Fruit fly (Drosophila melanogaster) whole organism, embryonic: ENCODE measurements around the gene Ask1.
A peak's percentile ranks its signal among the peaks of the same experiment; 100 is the strongest.

ENCODE experiments used
- Bgb ChIP-seq: fragments of 200-800 bp; sonication (Bioruptor generic); IDR thresholded peaks from 2 replicates; pipeline ENCODE4 v1.3.6; 2022; ENCODE audit warnings: missing biosample characterization, missing genetic modification characterization; ENCODE audit not compliant: partially characterized antibody
- CG11504 ChIP-seq: fragments of 200-800 bp; sonication (Bioruptor generic); optimal IDR thresholded peaks from 3 replicates; lab custom pipeline; 2019; ENCODE audit warnings: missing biosample characterization, mild to moderate bottlenecking, missing genetic modification characterization, moderate library complexity
- CG11696 ChIP-seq: fragments of 200-800 bp; sonication (Bioruptor generic); IDR thresholded peaks from 2 replicates; pipeline ENCODE4 v1.3.6; 2022; ENCODE audit warnings: missing biosample characterization, missing genetic modification characterization
- CG12155 ChIP-seq: fragments of 200-800 bp; sonication (Bioruptor generic); optimal IDR thresholded peaks from 3 replicates; lab custom pipeline; 2016; ENCODE audit warnings: missing biosample characterization, missing genetic modification characterization
- CG13296 ChIP-seq: fragments of 200-800 bp; sonication (Bioruptor generic); optimal IDR thresholded peaks from 3 replicates; lab custom pipeline; 2018; ENCODE audit warnings: missing biosample characterization, mild to moderate bottlenecking, missing genetic modification characterization
- CG15514 ChIP-seq: fragments of 200-800 bp; sonication (Bioruptor generic); optimal IDR thresholded peaks from 3 replicates; lab custom pipeline; 2017; ENCODE audit warnings: missing biosample characterization, missing genetic modification characterization, mild to moderate bottlenecking, moderate library complexity, missing genetic modification reagents
- CG15696 ChIP-seq: fragments of 200-800 bp; sonication (Bioruptor generic); optimal IDR thresholded peaks from 2 replicates; lab custom pipeline; 2019; ENCODE audit warnings: missing biosample characterization, mild to moderate bottlenecking, missing genetic modification characterization, moderate library complexity
- CG1603 ChIP-seq: fragments of 200-800 bp; sonication (Bioruptor generic); optimal IDR thresholded peaks from 2 replicates; lab custom pipeline; 2019; ENCODE audit warnings: missing biosample characterization, mild to moderate bottlenecking, missing genetic modification characterization, moderate library complexity
- CG17359 ChIP-seq: fragments of 200-800 bp; sonication (Bioruptor generic); optimal IDR thresholded peaks from 3 replicates; lab custom pipeline; 2018; ENCODE audit warnings: missing biosample characterization, mild to moderate bottlenecking, missing genetic modification characterization, moderate library complexity
- CG17385 ChIP-seq: fragments of 200-800 bp; sonication (Bioruptor generic); optimal IDR thresholded peaks from 3 replicates; lab custom pipeline; 2018; ENCODE audit warnings: missing biosample characterization, mild to moderate bottlenecking, missing genetic modification characterization
- CG17568 ChIP-seq: fragments of 200-800 bp; sonication (Bioruptor generic); optimal IDR thresholded peaks from 2 replicates; lab custom pipeline; 2018; ENCODE audit warnings: missing biosample characterization, mild to moderate bottlenecking, missing genetic modification characterization, moderate library complexity
- CG18262 ChIP-seq: fragments of 200-800 bp; optimal IDR thresholded peaks from 3 replicates; lab custom pipeline; 2019; ENCODE audit warnings: missing biosample characterization, mild to moderate bottlenecking, missing genetic modification characterization, moderate library complexity
- CG4282 ChIP-seq: fragments of 200-800 bp; sonication (Bioruptor generic); optimal IDR thresholded peaks from 2 replicates; lab custom pipeline; 2016; ENCODE audit warnings: missing biosample characterization, missing genetic modification characterization
- CG7556 ChIP-seq: fragments of 200-800 bp; sonication (Bioruptor generic); optimal IDR thresholded peaks from 2 replicates; lab custom pipeline; 2017; ENCODE audit warnings: missing biosample characterization, mild to moderate bottlenecking, missing genetic modification characterization
- CG8924 ChIP-seq: fragments of 200-800 bp; optimal IDR thresholded peaks from 3 replicates; lab custom pipeline; 2019; ENCODE audit warnings: missing biosample characterization, mild to moderate bottlenecking, missing genetic modification characterization, moderate library complexity
- CG9215 ChIP-seq: fragments of 200-800 bp; sonication (Bioruptor generic); IDR thresholded peaks from 2 replicates; pipeline ENCODE4 v1.3.6; 2022; ENCODE audit warnings: missing biosample characterization, missing genetic modification characterization
- Chrac-16 ChIP-seq: fragments of 200-800 bp; sonication (Bioruptor generic); optimal IDR thresholded peaks from 3 replicates; lab custom pipeline; 2016; ENCODE audit warnings: missing biosample characterization, missing genetic modification characterization
- CkIIα-i1 ChIP-seq: fragments of 200-800 bp; sonication (Bioruptor generic); IDR thresholded peaks from 2 replicates; pipeline ENCODE4 v1.3.6; 2022; ENCODE audit warnings: missing biosample characterization, missing genetic modification characterization
- Ets97D ChIP-seq: fragments of 200-800 bp; sonication (Bioruptor generic); optimal IDR thresholded peaks from 3 replicates; lab custom pipeline; 2016; ENCODE audit warnings: missing biosample characterization, missing genetic modification characterization
- HHEX ChIP-seq: fragments of 200-800 bp; sonication (Bioruptor generic); optimal IDR thresholded peaks from 3 replicates; lab custom pipeline; 2017; ENCODE audit warnings: missing biosample characterization, mild to moderate bottlenecking, missing genetic modification characterization, missing genetic modification reagents
- HmgZ ChIP-seq: fragments of 200-800 bp; sonication (Bioruptor generic); optimal IDR thresholded peaks from 2 replicates; lab custom pipeline; 2018; ENCODE audit warnings: missing biosample characterization, mild to moderate bottlenecking, missing genetic modification characterization
- Hr3 ChIP-seq: fragments of 200-800 bp; sonication (Bioruptor generic); optimal IDR thresholded peaks from 3 replicates; lab custom pipeline; 2016; ENCODE audit warnings: missing biosample characterization, missing genetic modification characterization
- Meics ChIP-seq: fragments of 200-800 bp; sonication (Bioruptor generic); optimal IDR thresholded peaks from 2 replicates; lab custom pipeline; 2017; ENCODE audit warnings: missing biosample characterization, mild to moderate bottlenecking, missing genetic modification characterization
- Nf-YA ChIP-seq: fragments of 200-800 bp; sonication (Bioruptor generic); IDR thresholded peaks from 2 replicates; pipeline ENCODE4 v1.3.6; 2022; ENCODE audit warnings: missing biosample characterization, missing genetic modification characterization
- Oaz ChIP-seq: fragments of 200-800 bp; sonication (Bioruptor generic); IDR thresholded peaks from 2 replicates; pipeline ENCODE4 v1.3.6; 2022; ENCODE audit warnings: missing biosample characterization, missing genetic modification characterization
- TFAM ChIP-seq: fragments of 200-800 bp; sonication (Bioruptor generic); optimal IDR thresholded peaks from 2 replicates; lab custom pipeline; 2017; ENCODE audit warnings: missing biosample characterization, missing genetic modification characterization, inconsistent platforms
- Usf ChIP-seq: fragments of 200-800 bp; sonication (Bioruptor generic); optimal IDR thresholded peaks from 2 replicates; lab custom pipeline; 2017; ENCODE audit warnings: missing genotype, missing biosample characterization, missing genetic modification characterization
- al ChIP-seq: fragments of 200-800 bp; sonication (Bioruptor generic); IDR thresholded peaks from 2 replicates; pipeline ENCODE4 v1.3.6; 2022; ENCODE audit warnings: missing biosample characterization, missing genetic modification characterization
- br ChIP-seq: fragments of >200 bp; optimal IDR thresholded peaks from 2 replicates; lab custom pipeline; 2017
- cato ChIP-seq: fragments of 200-800 bp; sonication (Bioruptor generic); optimal IDR thresholded peaks from 2 replicates; lab custom pipeline; 2016; ENCODE audit warnings: missing biosample characterization, missing genetic modification characterization, borderline replicate concordance
- chinmo ChIP-seq: fragments of 200-800 bp; sonication (Bioruptor generic); IDR thresholded peaks from 4 replicates; pipeline ENCODE4 v1.3.6; 2022; ENCODE audit warnings: missing biosample characterization, missing genetic modification characterization; ENCODE audit not compliant: partially characterized antibody
- dati ChIP-seq: fragments of 200-800 bp; sonication (Bioruptor generic); IDR thresholded peaks from 2 replicates; pipeline ENCODE4 v1.3.6; 2022; ENCODE audit warnings: missing biosample characterization, missing genetic modification characterization
- fd102C ChIP-seq: fragments of 200-800 bp; sonication (Bioruptor generic); optimal IDR thresholded peaks from 2 replicates; lab custom pipeline; 2018; ENCODE audit warnings: missing biosample characterization, mild to moderate bottlenecking, missing genetic modification characterization, moderate library complexity
- gsb-n ChIP-seq: fragments of 200-800 bp; sonication (Bioruptor generic); optimal IDR thresholded peaks from 3 replicates; lab custom pipeline; 2018; ENCODE audit warnings: missing biosample characterization, mild to moderate bottlenecking, missing genetic modification characterization
- kah ChIP-seq: fragments of 200-800 bp; sonication (Bioruptor generic); optimal IDR thresholded peaks from 2 replicates; lab custom pipeline; 2018; ENCODE audit warnings: missing biosample characterization, mild to moderate bottlenecking, missing genetic modification characterization
- lilli ChIP-seq: fragments of 200-800 bp; sonication (Bioruptor generic); optimal IDR thresholded peaks from 3 replicates; lab custom pipeline; 2016; ENCODE audit warnings: missing biosample characterization, missing genetic modification characterization
- lov ChIP-seq, 2 experiments: fragments of 200-800 bp in 1 of 2; fragments of >200 bp in 1 of 2; sonication (Bioruptor generic) in 1 of 2; IDR thresholded peaks in 1 of 2; optimal IDR thresholded peaks in 1 of 2; 2 replicates in 1 of 2; 3 replicates in 1 of 2; pipeline versions ENCODE4 v1.3.6 to Lab custom; 2017 to 2022; ENCODE audit warnings: missing biosample characterization in 1 of 2, missing genetic modification characterization in 1 of 2
- mld ChIP-seq: fragments of 200-800 bp; sonication (Bioruptor generic); IDR thresholded peaks from 3 replicates; pipeline ENCODE4 v1.3.6; 2022; ENCODE audit warnings: missing biosample characterization, missing genetic modification characterization; ENCODE audit not compliant: partially characterized antibody
- pan ChIP-seq, 4 experiments: fragments of >200 bp in 3 of 4; fragments of 200-800 bp in 1 of 4; sonication (Bioruptor generic) in 1 of 4; optimal IDR thresholded peaks in 3 of 4; IDR thresholded peaks in 1 of 4; 2 replicates each; pipeline versions ENCODE4 v1.3.6 to Lab custom; 2017 to 2022; ENCODE audit warnings: missing biosample characterization in 2 of 4, missing genetic modification characterization in 2 of 4, mixed read lengths in 1 of 4
- pum ChIP-seq: fragments of 200-800 bp; sonication (Bioruptor generic); optimal IDR thresholded peaks from 2 replicates; lab custom pipeline; 2016; ENCODE audit warnings: missing biosample characterization, missing genetic modification characterization
- run ChIP-seq: fragments of 200-800 bp; sonication (Bioruptor generic); optimal IDR thresholded peaks from 3 replicates; lab custom pipeline; 2018; ENCODE audit warnings: missing biosample characterization, mild to moderate bottlenecking, missing genetic modification characterization
- sens ChIP-seq: fragments of 200-800 bp; sonication (Bioruptor generic); peaks from one replicate; lab custom pipeline; 2016; ENCODE audit warnings: missing biosample characterization, missing genetic modification characterization
- sug ChIP-seq: fragments of 200-800 bp; optimal IDR thresholded peaks from 2 replicates; lab custom pipeline; 2019; ENCODE audit warnings: missing biosample characterization, mild to moderate bottlenecking, missing genetic modification characterization, moderate library complexity
- tin ChIP-seq: fragments of 200-800 bp; sonication (Bioruptor generic); optimal IDR thresholded peaks from 3 replicates; lab custom pipeline; 2016; ENCODE audit warnings: missing biosample characterization, missing genetic modification characterization
- ttk ChIP-seq: fragments of 200-800 bp; sonication (Bioruptor generic); IDR thresholded peaks from 2 replicates; pipeline ENCODE4 v2.1.2; 2022; ENCODE audit warnings: missing biosample characterization, missing genetic modification characterization
- unpg ChIP-seq: fragments of 200-800 bp; sonication (Bioruptor generic); optimal IDR thresholded peaks from 3 replicates; lab custom pipeline; 2018; ENCODE audit warnings: missing biosample characterization, mild to moderate bottlenecking, missing genetic modification characterization, moderate library complexity
- wdn ChIP-seq: fragments of 200-800 bp; sonication (Bioruptor generic); IDR thresholded peaks from 2 replicates; pipeline ENCODE4 v1.3.6; 2022; ENCODE audit warnings: missing biosample characterization, missing genetic modification characterization
- wor ChIP-seq: fragments of 200-800 bp; sonication (Bioruptor generic); IDR thresholded peaks from 2 replicates; pipeline ENCODE4 v1.3.6; 2022; ENCODE audit warnings: missing biosample characterization, missing genetic modification characterization
- zen ChIP-seq: fragments of 200-800 bp; sonication (Bioruptor generic); optimal IDR thresholded peaks from 3 replicates; lab custom pipeline; 2018; ENCODE audit warnings: missing biosample characterization, mild to moderate bottlenecking, missing genetic modification characterization, moderate library complexity
- zfh2 ChIP-seq: fragments of 200-800 bp; sonication (Bioruptor generic); optimal IDR thresholded peaks from 2 replicates; lab custom pipeline; 2016; ENCODE audit warnings: missing biosample characterization, missing genetic modification characterization

Gene Ask1

DNA sequence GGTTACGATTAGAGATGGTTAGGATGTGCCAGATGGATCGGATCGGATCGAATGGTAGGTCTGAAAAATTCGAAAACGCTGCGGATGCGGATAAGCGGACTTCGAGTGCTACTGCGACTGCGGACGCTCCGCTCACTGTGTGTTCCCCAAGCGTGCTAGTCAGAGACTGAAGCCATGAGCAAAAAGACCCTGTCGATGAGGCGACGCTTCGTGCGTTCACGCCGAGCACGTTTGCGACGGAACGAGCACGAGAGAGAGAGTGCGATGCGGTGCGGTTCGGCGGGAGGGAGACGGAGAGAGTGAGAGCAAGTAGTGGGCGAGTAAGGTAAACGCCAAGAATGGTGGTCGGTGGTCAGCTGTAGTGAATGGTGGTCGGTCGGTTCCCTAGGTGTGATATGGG, 42.8 kb upstream of the Ask1 start, which contains the start of gene bnl (continued):
- peak; percentile 48 for TF ChIP-seq fd102C (GFP tag; lab: Kevin White, UChicago)
- no peak for TF ChIP-seq pum (GFP tag; lab: Kevin White, UChicago)
- no peak for TF ChIP-seq CG15696 (tag; lab: Kevin White, UChicago)
- TF ChIP-seq Usf (GFP tag; lab: Kevin White, UChicago) = no peak
- TF ChIP-seq zfh2 = no peak
- TF ChIP-seq CG7556 = no peak
- no peak for TF ChIP-seq lov (optimal IDR thresholded peaks at IDR 0.05; lab: Kevin White, UChicago)
- peak; percentile 53; the same call in 2 of the 3 replicates for TF ChIP-seq lov (GFP tag; IDR thresholded peaks at IDR 0.05; lab: Robert Waterston, UW)
- TF ChIP-seq CG9215 (GFP tag; lab: Robert Waterston, UW) = no peak
- peak; percentile 38 for TF ChIP-seq CG1603 (tag; lab: Kevin White, UChicago)
- peak; percentile 44 for TF ChIP-seq Meics (GFP tag; lab: Kevin White, UChicago)
- peak; percentile 63 for TF ChIP-seq CG8924 (tag; lab: Kevin White, UChicago)
- TF ChIP-seq br (lab: Kevin White, UChicago) = no peak
- TF ChIP-seq CG15514 (GFP tag; lab: Kevin White, UChicago) = peak; percentile 35
- no peak for TF ChIP-seq cato (GFP tag; lab: Kevin White, UChicago)
- TF ChIP-seq unpg (GFP tag; lab: Kevin White, UChicago) = peak; percentile 53
- peak; percentile 76 for TF ChIP-seq Bgb
- TF ChIP-seq lilli (GFP tag; lab: Kevin White, UChicago) = peak; percentile 33
- TF ChIP-seq Oaz (GFP tag; lab: Robert Waterston, UW) = 0 out of 2 replicates have a peak, but pooled peaks have one; percentile 28
- peak; percentile 11 for TF ChIP-seq CG12155 (GFP tag; lab: Kevin White, UChicago)
- no peak for TF ChIP-seq dati (GFP tag; lab: Robert Waterston, UW)
- TF ChIP-seq Ets97D = no peak
- TF ChIP-seq kah = peak; percentile 77
- TF ChIP-seq run (tag; lab: Kevin White, UChicago) = peak; percentile 36
- peak; percentile 18 for TF ChIP-seq CG11504 (tag; lab: Kevin White, UChicago)
- TF ChIP-seq zen (tag; lab: Kevin White, UChicago) = peak; percentile 17
- no peak for TF ChIP-seq Hr3 (GFP tag; lab: Kevin White, UChicago)
- peak; percentile 15 for TF ChIP-seq tin (GFP tag; lab: Kevin White, UChicago)
- no peak for TF ChIP-seq Chrac-16
- peak; percentile 25 for TF ChIP-seq HHEX
- peak; percentile 62 for TF ChIP-seq sug
- TF ChIP-seq gsb-n = peak; percentile 43
- TF ChIP-seq CG11696 = no peak
- TF ChIP-seq mld (GFP tag; lab: Robert Waterston, UW) = no peak; the same call in 2 of the 3 replicates
- no peak for TF ChIP-seq al
- peak; percentile 27 for TF ChIP-seq CG18262 (tag; lab: Kevin White, UChicago)
- no peak for TF ChIP-seq wor (GFP tag; lab: Robert Waterston, UW)
- peak; percentile 19; the same call in 1 of the 2 replicates for TF ChIP-seq wdn (GFP tag; lab: Robert Waterston, UW)
- no peak for TF ChIP-seq TFAM (GFP tag; lab: Kevin White, UChicago)
- TF ChIP-seq CkIIα-i1 (GFP tag; lab: Robert Waterston, UW) = no peak
- TF ChIP-seq Nf-YA = 0 out of 2 replicates have a peak, but pooled peaks have one; percentile 31
- peak; percentile 32 for TF ChIP-seq CG17385 (GFP tag; lab: Kevin White, UChicago)
- peak; percentile 90 for TF ChIP-seq sens (GFP tag; lab: Kevin White, UChicago)
- TF ChIP-seq chinmo (GFP tag; lab: Robert Waterston, UW) = peak; percentile 83; the same call in 3 of the 4 replicates
- TF ChIP-seq pan (optimal IDR thresholded peaks at IDR 0.05; lab: Kevin White, UChicago) = no peak
- no peak for TF ChIP-seq pan (GFP tag; optimal IDR thresholded peaks at IDR 0.05 in 1 of 2, IDR thresholded peaks at IDR 0.05 in 1 of 2)
- peak; percentile 45 for TF ChIP-seq CG13296
- no peak for TF ChIP-seq ttk
- peak; percentile 16 for TF ChIP-seq CG17568
- TF ChIP-seq CG4282 (GFP tag; lab: Kevin White, UChicago) = peak; percentile 36
- TF ChIP-seq HmgZ (tag; lab: Kevin White, UChicago) = peak; percentile 71
- TF ChIP-seq CG17359 = no peak
